Fruit fly (Drosophila melanogaster) whole organism, prepupa: ENCODE results near the gene Set8.

ENCODE experiments used
- Smox ChIP-seq: fragments of 200-800 bp; sonication (Bioruptor generic); optimal IDR thresholded peaks from 3 replicates; lab custom pipeline; 2016; ENCODE audit warnings: missing biosample characterization, missing genetic modification characterization
- pdm3 ChIP-seq: fragments of 200-800 bp; sonication (Bioruptor generic); optimal IDR thresholded peaks from 3 replicates; lab custom pipeline; 2016; ENCODE audit warnings: missing biosample characterization, missing genetic modification characterization

DNA sequence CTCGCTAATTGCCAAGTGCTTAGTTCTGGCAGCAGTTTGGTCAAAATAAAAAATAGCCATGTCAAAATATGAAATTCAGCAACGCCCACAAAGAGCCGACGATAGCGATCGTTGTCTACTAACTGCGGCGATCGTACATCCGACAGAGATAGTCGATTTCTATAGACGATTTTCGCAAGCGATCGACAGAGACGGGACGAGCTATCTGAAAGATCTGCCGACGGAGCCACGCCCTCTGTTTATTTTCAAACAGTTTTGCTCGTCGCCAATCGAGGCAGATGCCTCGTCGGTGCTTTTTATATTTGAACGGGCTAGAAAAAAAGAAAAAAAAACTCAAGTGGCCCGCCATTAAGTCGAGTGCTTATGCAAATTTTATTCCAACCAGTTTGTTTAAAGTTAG lies 19.7 kb downstream of the Set8 start:
- TF ChIP-seq Smox (GFP tag; lab: Kevin White, UChicago) (no peak), pdm3 (GFP tag; lab: Kevin White, UChicago) (no peak)
